Fruit fly (Drosophila melanogaster): ENCODE results near the gene sra.
A peak's percentile ranks its signal among the peaks of the same experiment; 100 is the strongest.

sra gene

dm6 chr3R:16210808-16211578, 24.2 kb downstream of the sra start:
- TF ChIP-seq noc (tag; optimal IDR thresholded peaks at IDR 0.05), result no peak

DNA sequence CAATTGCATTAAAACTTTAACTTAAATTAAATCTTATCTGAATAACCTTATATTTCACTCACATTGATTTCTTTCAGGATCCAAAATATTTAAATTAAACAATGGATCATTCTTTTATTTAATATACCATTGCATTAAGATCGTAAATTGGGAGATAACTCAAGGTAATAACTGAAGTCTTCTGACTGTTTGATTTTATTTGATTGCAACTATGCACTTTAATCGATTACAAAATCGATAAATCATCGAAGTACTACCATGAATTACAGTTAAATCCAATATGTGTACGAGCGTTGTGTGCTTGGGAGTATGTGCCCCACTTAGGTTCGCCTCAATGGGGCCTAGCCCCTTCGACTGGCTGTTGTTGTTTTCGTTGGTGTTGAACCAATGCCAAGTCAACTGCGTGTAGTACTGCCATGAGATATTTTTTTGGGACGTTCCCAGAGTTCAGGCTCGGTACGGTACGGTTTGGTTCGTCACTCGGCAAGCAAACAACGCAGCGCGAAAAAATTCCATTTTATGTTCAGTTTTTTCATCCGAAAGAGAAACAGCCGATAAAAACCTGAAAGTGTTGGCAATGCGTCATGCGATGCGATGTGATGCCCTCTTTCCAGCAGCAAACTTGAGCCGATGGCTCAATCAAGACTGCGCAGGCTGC, 25.2 kb downstream of the sra start:
- TF ChIP-seq noc (tag; optimal IDR thresholded peaks at IDR 0.05), result no peak

- no peak for TF ChIP-seq noc (tag; optimal IDR thresholded peaks at IDR 0.05)
Observed at dm6 chr3R:16212859-16213708, 26.3 kb downstream of the sra start.

DNA sequence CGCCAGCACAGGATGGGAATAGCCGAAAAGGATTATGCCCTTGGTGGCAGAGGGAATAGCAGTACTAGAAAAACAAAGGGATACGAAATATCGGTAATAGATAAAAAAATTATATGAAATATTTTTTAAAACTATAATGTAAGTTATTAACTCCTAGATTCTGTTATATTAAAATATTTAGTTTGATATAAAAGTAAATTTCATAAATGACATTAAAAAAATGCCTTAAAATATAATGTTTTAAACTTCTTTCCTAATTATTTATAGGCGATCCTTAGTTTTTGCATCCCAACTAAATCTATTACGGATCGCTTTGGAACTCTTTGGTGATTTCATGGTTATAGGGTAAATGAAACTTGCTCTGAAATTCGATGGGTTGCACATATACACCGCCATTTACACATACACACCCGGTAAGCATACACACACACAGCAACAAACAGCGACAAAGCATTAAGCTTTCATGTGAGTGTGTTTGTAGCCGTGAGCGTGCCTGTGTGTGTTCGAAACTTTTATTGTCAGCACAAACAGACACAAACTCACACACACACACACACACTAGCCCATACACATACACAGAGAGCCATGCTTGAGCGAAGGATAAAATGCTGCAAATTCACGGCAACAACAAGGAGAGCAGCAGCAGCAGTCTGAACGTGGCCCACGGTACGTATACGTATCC, 27.1 kb downstream of the sra start:
- no peak for TF ChIP-seq noc (tag; optimal IDR thresholded peaks at IDR 0.05)

- TF ChIP-seq noc (tag; optimal IDR thresholded peaks at IDR 0.05), result no peak
Observed at dm6 chr3R:16214474-16215318, 27.9 kb downstream of the sra start.

- no peak for TF ChIP-seq noc (tag; optimal IDR thresholded peaks at IDR 0.05)
Observed at dm6 chr3R:16215319-16215701, 28.5 kb downstream of the sra start.

- TF ChIP-seq noc (tag; optimal IDR thresholded peaks at IDR 0.05), result no peak
Observed at dm6 chr3R:16217368-16217767, 30.6 kb downstream of the sra start.

DNA sequence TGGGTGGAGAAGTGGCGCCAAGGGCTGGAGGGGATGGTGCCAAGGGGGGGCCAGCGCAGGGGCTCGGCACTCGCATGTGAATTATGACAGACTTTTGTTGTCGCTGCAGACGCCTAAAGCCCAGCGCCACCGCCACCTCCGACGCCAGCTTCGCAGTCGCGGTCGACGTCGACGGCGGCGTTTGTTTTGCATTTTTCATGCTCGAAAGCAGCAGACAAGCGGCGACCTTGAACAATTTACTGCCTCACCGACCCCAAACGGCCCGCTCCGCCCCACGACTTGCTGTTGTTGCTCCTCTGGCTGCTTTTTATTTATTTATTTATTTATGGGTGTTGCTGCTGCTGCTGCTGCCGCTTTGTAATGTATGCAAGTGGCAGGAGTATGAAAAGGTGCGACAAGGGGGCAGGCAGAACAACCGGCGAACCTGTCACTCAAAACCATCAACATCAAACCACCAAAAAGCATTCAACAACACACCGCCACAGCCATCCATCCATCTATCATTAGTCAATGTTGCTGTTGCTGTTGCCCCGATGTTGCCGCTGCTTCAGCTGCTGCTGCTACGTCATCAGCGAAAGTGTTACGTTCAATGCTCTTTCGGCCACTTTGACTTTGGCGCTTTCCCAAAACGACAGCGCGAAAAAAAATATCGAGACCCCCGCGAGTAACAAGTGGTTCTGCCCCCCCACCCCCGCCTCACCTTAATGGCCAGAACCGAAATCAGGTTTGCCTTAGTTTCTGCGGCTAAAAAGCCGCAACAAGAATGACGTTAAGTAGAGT, 31.6 kb downstream of the sra start:
- TF ChIP-seq noc (tag; optimal IDR thresholded peaks at IDR 0.05), result no peak

DNA sequence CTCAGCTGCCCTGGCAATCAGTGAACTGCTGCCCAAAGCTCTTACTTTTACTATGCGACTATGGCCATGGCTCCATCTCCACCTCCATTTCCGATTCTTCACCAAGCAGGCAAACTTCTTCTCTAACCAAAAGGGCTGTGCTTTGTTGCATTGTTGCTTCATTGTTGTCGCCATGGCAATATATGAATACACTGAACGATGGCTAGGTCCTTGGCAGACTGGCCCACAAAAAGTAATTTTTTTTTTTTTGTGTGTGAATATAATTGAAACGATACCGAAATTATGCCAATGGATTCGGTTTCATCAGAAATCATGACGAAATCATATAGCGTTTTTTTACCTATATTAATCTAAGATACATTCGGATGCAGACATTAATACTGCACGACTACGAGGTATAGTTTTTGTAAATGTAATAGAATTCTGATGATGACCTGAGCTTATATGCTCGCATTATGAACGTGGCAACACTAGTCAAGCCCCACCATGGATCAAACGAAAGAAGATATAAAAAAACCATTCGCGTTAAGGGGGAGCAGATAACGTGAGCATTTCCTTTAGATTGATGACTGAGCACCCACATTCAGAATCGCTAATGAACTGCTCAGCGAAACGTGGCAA, 33.4 kb downstream of the sra start:
- TF ChIP-seq noc (tag; optimal IDR thresholded peaks at IDR 0.05), result no peak

DNA sequence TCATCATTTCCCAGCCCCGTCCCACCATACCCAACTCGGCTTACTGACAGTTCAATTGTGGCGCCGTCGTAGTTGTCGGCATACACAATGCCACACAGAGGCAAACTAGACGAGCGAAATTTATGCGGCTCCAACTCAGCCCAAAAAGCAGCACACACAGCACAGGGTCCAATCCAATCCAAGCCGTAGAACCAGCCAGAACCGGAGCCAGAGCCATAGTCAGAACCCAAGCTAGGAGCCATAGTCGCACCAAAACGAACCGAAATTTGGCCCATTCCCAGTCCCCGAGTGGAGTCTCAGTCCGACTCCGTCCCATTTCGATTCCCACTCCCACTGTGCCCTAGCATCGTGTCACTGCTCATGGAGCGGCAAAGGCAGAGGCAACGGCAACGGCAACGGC, 34.1 kb downstream of the sra start:
- TF ChIP-seq noc (tag; optimal IDR thresholded peaks at IDR 0.05), result no peak

DNA sequence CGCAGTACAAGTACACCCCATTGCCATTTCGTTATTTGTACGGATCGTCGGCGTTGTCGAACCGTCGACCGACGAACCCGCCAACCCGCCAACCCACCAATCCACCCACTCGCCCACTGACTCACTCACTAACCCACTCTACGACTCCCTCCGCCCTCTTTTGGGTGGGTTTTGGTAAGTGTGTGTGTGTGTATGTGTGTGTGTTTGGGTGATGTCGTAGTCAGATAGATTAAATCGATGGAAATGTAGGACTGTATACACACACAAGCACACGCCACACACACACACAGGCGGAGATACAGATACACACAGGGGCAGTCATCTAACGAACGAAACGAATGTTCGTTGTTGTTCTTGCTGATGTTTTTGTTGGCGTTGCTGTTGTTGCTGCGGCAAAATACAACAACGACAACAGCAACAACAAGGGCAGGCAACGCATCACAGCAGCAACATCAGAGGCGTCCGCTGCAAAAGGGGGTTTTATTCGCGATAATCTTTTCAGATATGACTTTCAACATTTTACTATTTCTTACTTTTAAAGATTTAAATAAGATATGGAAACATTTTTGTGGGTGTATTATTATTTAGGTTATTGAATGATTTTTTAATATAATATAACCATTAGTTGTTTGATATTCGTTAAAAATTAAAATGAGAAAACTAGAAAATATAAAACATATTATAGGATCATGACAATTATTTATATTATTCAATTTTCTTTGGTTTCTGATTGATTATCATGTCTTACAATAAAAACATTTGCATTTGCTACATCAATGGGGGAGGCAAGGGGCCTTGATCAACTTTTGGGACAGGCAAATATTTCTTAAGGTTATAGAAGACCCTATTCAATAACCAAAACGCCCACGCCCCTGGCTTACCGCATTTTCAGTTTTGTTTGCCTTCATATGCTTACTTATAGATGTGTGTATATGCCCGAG, 34.8 kb downstream of the sra start:
- TF ChIP-seq noc (tag; optimal IDR thresholded peaks at IDR 0.05), result peak; percentile 64

DNA sequence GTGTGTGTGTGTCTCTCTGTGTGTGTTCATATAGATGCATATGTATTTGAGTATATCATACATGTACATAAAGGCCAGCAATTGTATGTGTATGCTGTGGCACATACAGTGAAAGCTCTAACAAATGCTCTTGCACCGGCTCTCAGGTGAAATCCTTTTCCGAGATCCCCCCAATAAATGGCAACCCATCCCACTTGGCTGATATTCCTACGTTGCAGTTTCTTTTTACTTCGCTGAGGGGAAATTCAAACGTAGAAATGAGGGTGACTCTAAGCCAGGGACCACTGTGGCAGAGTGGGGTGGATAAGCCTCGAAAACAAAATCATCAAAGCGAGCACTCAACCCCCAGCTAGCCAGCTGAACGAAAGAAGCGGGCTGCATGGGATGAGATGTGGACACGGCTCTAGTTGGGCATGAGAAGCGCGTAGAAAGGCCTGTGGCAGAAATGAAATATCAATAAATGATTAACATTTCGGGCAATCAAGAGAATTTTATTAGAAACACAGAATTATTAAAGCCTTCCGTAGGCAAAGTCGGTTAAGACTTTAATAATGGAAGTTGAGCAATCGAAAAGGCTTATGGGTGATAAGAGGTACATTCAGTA, 35.6 kb downstream of the sra start:
- TF ChIP-seq noc (tag; optimal IDR thresholded peaks at IDR 0.05), result peak; percentile 84
